Fruit fly (Drosophila melanogaster) ovary, adult (tissue): ENCODE data around the gene raw.

Experiments used
- CG17801 ChIP-seq: fragments of 200-800 bp; optimal IDR thresholded peaks from 2 replicates; lab custom pipeline; 2019; ENCODE audit warnings: missing biosample characterization, mild to moderate bottlenecking, missing genetic modification characterization, moderate library complexity; ENCODE audit not compliant: partially characterized antibody

The raw gene

dm6 chr2L:8678955-8679354, 61.5 kb downstream of the raw start:
- TF ChIP-seq CG17801 (GFP tag; lab: Kevin White, UChicago) = no peak

DNA sequence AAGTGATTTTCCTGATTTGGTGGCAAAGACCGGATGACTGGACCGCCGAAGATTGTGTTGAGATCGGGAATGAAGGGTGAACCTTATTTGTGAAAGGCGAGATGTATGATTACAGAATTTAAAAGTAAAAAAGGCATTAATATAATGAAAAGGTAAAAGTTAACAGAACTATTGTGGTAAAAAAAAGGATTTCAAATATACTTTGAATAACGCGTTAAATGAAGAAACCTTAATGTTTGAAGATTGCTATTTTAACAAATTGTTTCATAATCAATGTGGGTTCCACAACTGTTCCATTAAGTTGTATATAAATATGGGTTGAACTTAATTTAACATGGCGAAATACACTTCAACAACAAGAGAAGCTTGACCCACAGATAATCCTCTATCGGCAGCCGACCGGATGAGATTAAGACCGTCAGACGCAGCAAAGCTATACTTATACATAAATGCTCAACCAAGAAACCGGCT, 68.1 kb downstream of the raw start, which contains the start of gene Glt:
Gene Glt, plus strand, starts transcription at position 421 of the 471 bp plus-strand sequence.
- no peak for TF ChIP-seq CG17801 (GFP tag; lab: Kevin White, UChicago)
